Fruit fly (Drosophila melanogaster) whole organism, wandering third instar larva: ENCODE data around the gene Pvf3.

Source experiments
- Abd-B ChIP-seq: fragments of >200 bp; optimal IDR thresholded peaks from 2 replicates; lab custom pipeline; 2017; ENCODE audit warnings: missing biosample characterization, missing genetic modification characterization
- CG32264 ChIP-seq: fragments of 200-800 bp; sonication (Bioruptor generic); optimal IDR thresholded peaks from 2 replicates; lab custom pipeline; 2016; ENCODE audit warnings: missing biosample characterization, missing genetic modification characterization
- CG9705 ChIP-seq: fragments of 200-800 bp; sonication (Bioruptor generic); optimal IDR thresholded peaks from 2 replicates; lab custom pipeline; 2018; ENCODE audit warnings: missing biosample characterization, mild to moderate bottlenecking, missing genetic modification characterization
- CrebA ChIP-seq: fragments of 200-800 bp; sonication (Bioruptor generic); optimal IDR thresholded peaks from 2 replicates; lab custom pipeline; 2016; ENCODE audit warnings: missing biosample characterization, mild to moderate bottlenecking, missing genetic modification characterization, borderline replicate concordance
- Dfd ChIP-seq: fragments of >200 bp; optimal IDR thresholded peaks from 2 replicates; lab custom pipeline; 2017; ENCODE audit warnings: missing biosample characterization, missing genetic modification characterization
- Dif ChIP-seq: fragments of 200-275, 200-300 bp; sonication (Bioruptor generic); optimal IDR thresholded peaks from 2 replicates; lab custom pipeline; 2018; ENCODE audit warnings: missing biosample characterization, missing genetic modification characterization; ENCODE audit not compliant: partially characterized antibody
- GATAd ChIP-seq: sonication (Bioruptor generic); optimal IDR thresholded peaks from 2 replicates; lab custom pipeline; 2016; ENCODE audit warnings: missing biosample characterization, missing genetic modification characterization
- HLH106 ChIP-seq: fragments of 200-800 bp; optimal IDR thresholded peaks from 3 replicates; lab custom pipeline; 2019; ENCODE audit warnings: missing biosample characterization, mild to moderate bottlenecking, missing genetic modification characterization, moderate library complexity
- Hnf4 ChIP-seq: fragments of 200-800 bp; sonication (Bioruptor generic); optimal IDR thresholded peaks from 2 replicates; lab custom pipeline; 2016; ENCODE audit warnings: missing biosample characterization, mild to moderate bottlenecking, missing genetic modification characterization
- Hr78 ChIP-seq: fragments of >200 bp; optimal IDR thresholded peaks from 2 replicates; lab custom pipeline; 2017; ENCODE audit warnings: missing biosample characterization, missing genetic modification characterization
- Hr83 ChIP-seq: fragments of 200-300 bp; sonication (Bioruptor generic); optimal IDR thresholded peaks from 2 replicates; lab custom pipeline; 2016; ENCODE audit warnings: missing biosample characterization, mild to moderate bottlenecking, missing genetic modification characterization, moderate library complexity; ENCODE audit not compliant: poor library complexity, severe bottlenecking
- Jra ChIP-seq: sonication (Bioruptor generic); optimal IDR thresholded peaks from 2 replicates; lab custom pipeline; 2016; ENCODE audit warnings: missing biosample characterization, missing genetic modification characterization
- Mio ChIP-seq: sonication (Bioruptor generic); optimal IDR thresholded peaks from 2 replicates; lab custom pipeline; 2016; ENCODE audit warnings: missing biosample characterization, missing genetic modification characterization
- Myc ChIP-seq: fragments of >200 bp; optimal IDR thresholded peaks from 2 replicates; lab custom pipeline; 2017
- N ChIP-seq: fragments of >200 bp; optimal IDR thresholded peaks from 2 replicates; lab custom pipeline; 2018; ENCODE audit warnings: missing biosample characterization, missing external identifiers, missing genetic modification characterization
- OdsH ChIP-seq: fragments of 200-800 bp; sonication (Bioruptor generic); optimal IDR thresholded peaks from 2 replicates; lab custom pipeline; 2016; ENCODE audit warnings: missing biosample characterization, mild to moderate bottlenecking, missing genetic modification characterization
- Rel ChIP-seq, 2 experiments: fragments of 200-800 bp; sonication (Bioruptor generic) in 1 of 2; optimal IDR thresholded peaks; 2 replicates in 1 of 2; 3 replicates in 1 of 2; lab custom pipeline; 2016 to 2019; ENCODE audit warnings: mild to moderate bottlenecking in 2 of 2, missing biosample characterization in 2 of 2, missing genetic modification characterization in 2 of 2, moderate library complexity in 1 of 2
- Sp1 ChIP-seq: fragments of 200-800 bp; sonication (Bioruptor generic); optimal IDR thresholded peaks from 3 replicates; lab custom pipeline; 2019; ENCODE audit warnings: missing biosample characterization, mild to moderate bottlenecking, missing genetic modification characterization, moderate library complexity
- Vsx2 ChIP-seq: fragments of 200-300, 225-300 bp; sonication (Bioruptor generic); optimal IDR thresholded peaks from 2 replicates; lab custom pipeline; 2018; ENCODE audit warnings: missing biosample characterization, missing genetic modification characterization; ENCODE audit not compliant: partially characterized antibody
- br ChIP-seq: fragments of 200-800 bp; sonication (Bioruptor generic); optimal IDR thresholded peaks from 2 replicates; lab custom pipeline; 2016; ENCODE audit warnings: missing biosample characterization, missing genetic modification characterization
- brk ChIP-seq: fragments of 200-800 bp; sonication (Bioruptor generic); optimal IDR thresholded peaks from 2 replicates; lab custom pipeline; 2016; ENCODE audit warnings: missing biosample characterization, mild to moderate bottlenecking, missing genetic modification characterization
- dl ChIP-seq, 2 experiments: fragments of 175-275, 200-275 bp in 1 of 2; fragments of 200-275 bp in 1 of 2; sonication (Bioruptor generic); optimal IDR thresholded peaks; lab custom pipeline; 2018; ENCODE audit warnings: mild to moderate bottlenecking in 2 of 2, missing biosample characterization in 2 of 2, missing genetic modification characterization in 2 of 2, moderate library complexity in 2 of 2; ENCODE audit not compliant: partially characterized antibody in 2 of 2, insufficient read depth in 1 of 2
- dmrt93B ChIP-seq: fragments of 200-800 bp; sonication (Bioruptor generic); optimal IDR thresholded peaks from 2 replicates; lab custom pipeline; 2018; ENCODE audit warnings: missing biosample characterization, mild to moderate bottlenecking, missing genetic modification characterization
- dsf ChIP-seq: sonication (Bioruptor generic); optimal IDR thresholded peaks from 2 replicates; lab custom pipeline; 2016; ENCODE audit warnings: missing biosample characterization, missing genetic modification characterization, borderline replicate concordance
- ey ChIP-seq: fragments of 200-800 bp; sonication (Bioruptor generic); optimal IDR thresholded peaks from 2 replicates; lab custom pipeline; 2016; ENCODE audit warnings: missing biosample characterization, missing genetic modification characterization
- foxo ChIP-seq, 2 experiments: fragments of 200-800 bp; sonication (Bioruptor generic); optimal IDR thresholded peaks; 2 replicates in 1 of 2; 3 replicates in 1 of 2; lab custom pipeline; 2016 to 2017; ENCODE audit warnings: missing biosample characterization in 2 of 2, missing genetic modification characterization in 2 of 2
- fru ChIP-seq: fragments of 200-800 bp; sonication (Bioruptor generic); optimal IDR thresholded peaks from 3 replicates; lab custom pipeline; 2016; ENCODE audit warnings: missing biosample characterization, mild to moderate bottlenecking, missing genetic modification characterization
- h ChIP-seq: fragments of 200-800 bp; sonication (Bioruptor generic); optimal IDR thresholded peaks from 3 replicates; lab custom pipeline; 2016; ENCODE audit warnings: missing biosample characterization, mild to moderate bottlenecking, missing genetic modification characterization
- jim ChIP-seq: fragments of 175-275, 200-325 bp; sonication (Bioruptor generic); optimal IDR thresholded peaks from 2 replicates; lab custom pipeline; 2016; ENCODE audit warnings: missing biosample characterization, mild to moderate bottlenecking, missing genetic modification characterization
- lola ChIP-seq: fragments of >200 bp; optimal IDR thresholded peaks from 2 replicates; lab custom pipeline; 2017; ENCODE audit warnings: missing biosample characterization, missing genetic modification characterization
- pan ChIP-seq: fragments of >200 bp; optimal IDR thresholded peaks from 2 replicates; lab custom pipeline; 2017
- psq ChIP-seq: fragments of 200-800 bp; sonication (Bioruptor generic); optimal IDR thresholded peaks from 3 replicates; lab custom pipeline; 2017; ENCODE audit warnings: missing biosample characterization, mild to moderate bottlenecking, missing genetic modification characterization, moderate library complexity
- rgr ChIP-seq: fragments of 200-800 bp; sonication (Bioruptor generic); optimal IDR thresholded peaks from 3 replicates; lab custom pipeline; 2016; ENCODE audit warnings: missing biosample characterization, mild to moderate bottlenecking, missing genetic modification characterization
- sage ChIP-seq: fragments of 200-800 bp; sonication (Bioruptor generic); optimal IDR thresholded peaks from 2 replicates; lab custom pipeline; 2016; ENCODE audit warnings: missing biosample characterization, mild to moderate bottlenecking, missing genetic modification characterization
- sv ChIP-seq: fragments of 200-800 bp; sonication (Bioruptor generic); optimal IDR thresholded peaks from 3 replicates; lab custom pipeline; 2016; ENCODE audit warnings: missing biosample characterization, missing genetic modification characterization
- tai ChIP-seq: sonication (Bioruptor generic); optimal IDR thresholded peaks from 2 replicates; lab custom pipeline; 2016; ENCODE audit warnings: missing biosample characterization, missing genetic modification characterization
- usp ChIP-seq: fragments of >200 bp; optimal IDR thresholded peaks from 2 replicates; lab custom pipeline; 2017; ENCODE audit warnings: missing biosample characterization, missing genetic modification characterization
- woc ChIP-seq: sonication (Bioruptor generic); optimal IDR thresholded peaks from 2 replicates; lab custom pipeline; 2016; ENCODE audit warnings: missing biosample characterization, mild to moderate bottlenecking, missing genetic modification characterization

The Pvf3 gene

dm6 chr2L:7194351-7195037, 37.0 kb upstream of the Pvf3 start, which contains the start of gene CG4497 (continued):
- TF ChIP-seq dl (GFP tag; optimal IDR thresholded peaks at IDR 0.05; lab: Kevin White, UChicago; ENCODE audit: insufficient read depth in 1 of 2, partially characterized antibody in 2 of 2) (peak in 1 of 2 experiments; percentile 66), foxo (GFP tag; optimal IDR thresholded peaks at IDR 0.05; lab: Kevin White, UChicago) (peak; percentile 47 to 93), tai (GFP tag; lab: Kevin White, UChicago) (peak; percentile 95), Jra (peak; percentile 92), usp (no peak), Mio (GFP tag; lab: Kevin White, UChicago) (peak; percentile 33), Dif (GFP tag; lab: Kevin White, UChicago) (peak; percentile 93), Myc (lab: Kevin White, UChicago) (peak; percentile 72), lola (no peak), CrebA (GFP tag; lab: Kevin White, UChicago) (no peak), sage (GFP tag; lab: Kevin White, UChicago) (peak; percentile 45), ey (peak; percentile 91)

dm6 chr2L:7189674-7190073, 32.2 kb upstream of the Pvf3 start, which contains the start of gene CG4496:
Gene CG4496 (minus strand): TSS chr2L:7190010.
- no peak for TF ChIP-seq ey
- TF ChIP-seq rgr, result peak; percentile 17
- peak; percentile 29 for TF ChIP-seq h (GFP tag; lab: Kevin White, UChicago)
- peak; percentile 6 for TF ChIP-seq br (GFP tag; lab: Kevin White, UChicago)
- peak; percentile 0 for TF ChIP-seq psq
- peak; percentile 4 for TF ChIP-seq Sp1 (GFP tag; lab: Kevin White, UChicago)
- no peak for TF ChIP-seq pan (lab: Kevin White, UChicago)

- TF ChIP-seq Dif (GFP tag; lab: Kevin White, UChicago) (peak; percentile 70), Vsx2 (GFP tag; lab: Kevin White, UChicago) (no peak), Hr83 (GFP tag; lab: Kevin White, UChicago) (peak; percentile 46), fru (peak; percentile 98), Hnf4 (GFP tag; lab: Kevin White, UChicago) (peak; percentile 98), GATAd (GFP tag; lab: Kevin White, UChicago) (peak; percentile 96), foxo (GFP tag; optimal IDR thresholded peaks at IDR 0.05; lab: Kevin White, UChicago) (peak; percentile 88 to 98), Abd-B (GFP tag; lab: Kevin White, UChicago) (no peak), CrebA (GFP tag; lab: Kevin White, UChicago) (peak; percentile 85), HLH106 (peak; percentile 100), ey (peak; percentile 99), brk (GFP tag; lab: Kevin White, UChicago) (peak; percentile 95), usp (no peak), h (GFP tag; lab: Kevin White, UChicago) (peak; percentile 99), Mio (GFP tag; lab: Kevin White, UChicago) (peak; percentile 90), Sp1 (GFP tag; lab: Kevin White, UChicago) (peak; percentile 100), rgr (peak; percentile 99), dsf (GFP tag; lab: Kevin White, UChicago) (peak; percentile 95), dl (GFP tag; optimal IDR thresholded peaks at IDR 0.05; lab: Kevin White, UChicago; ENCODE audit: insufficient read depth in 1 of 2, partially characterized antibody in 2 of 2) (peak in 1 of 2 experiments; percentile 69), woc (peak; percentile 97), tai (GFP tag; lab: Kevin White, UChicago) (peak; percentile 97), jim (GFP tag; lab: Kevin White, UChicago) (peak; percentile 85), Hr78 (GFP tag; lab: Kevin White, UChicago) (no peak), Rel (GFP tag; optimal IDR thresholded peaks at IDR 0.05; lab: Kevin White, UChicago) (peak; percentile 74), Rel (tag; optimal IDR thresholded peaks at IDR 0.05; lab: Kevin White, UChicago) (peak; percentile 90), CG9705 (GFP tag; lab: Kevin White, UChicago) (peak; percentile 99), N (GFP tag; lab: Kevin White, UChicago) (no peak), dmrt93B (GFP tag; lab: Kevin White, UChicago) (peak; percentile 100), sv (GFP tag; lab: Kevin White, UChicago) (peak; percentile 96), sage (GFP tag; lab: Kevin White, UChicago) (peak; percentile 97), OdsH (peak; percentile 99), Dfd (GFP tag; lab: Kevin White, UChicago) (peak; percentile 97), Jra (peak; percentile 98), br (GFP tag; lab: Kevin White, UChicago) (peak; percentile 99), psq (peak; percentile 98), lola (no peak), CG32264 (GFP tag; lab: Kevin White, UChicago) (peak; percentile 98), pan (lab: Kevin White, UChicago) (no peak), Myc (lab: Kevin White, UChicago) (no peak)
- TF ChIP-seq, all 38 proteins: peak for 30
These were observed 31.1 kb upstream of the Pvf3 start for dm6 chr2L:7188530-7188996.
